Fruit fly (Drosophila melanogaster) whole organism, embryonic: Measurements from ENCODE around the gene CG8562.
A peak's percentile ranks its signal among the peaks of the same experiment; 100 is the strongest.

Experiments used
- ATbp ChIP-seq: fragments of 200-800 bp; sonication (Bioruptor generic); optimal IDR thresholded peaks from 2 replicates; lab custom pipeline; 2017; ENCODE audit warnings: missing biosample characterization, mild to moderate bottlenecking, missing genetic modification characterization, missing genetic modification reagents
- Abd-B ChIP-seq: fragments of 200-800 bp; sonication (Bioruptor generic); optimal IDR thresholded peaks from 2 replicates; lab custom pipeline; 2018; ENCODE audit warnings: missing biosample characterization, mild to moderate bottlenecking, missing genetic modification characterization, moderate library complexity
- Adf1 ChIP-seq: fragments of 200-800 bp; sonication (Bioruptor generic); IDR thresholded peaks from 2 replicates; pipeline ENCODE4 v1.3.6; 2022; ENCODE audit warnings: missing biosample characterization, missing genetic modification characterization
- Asciz ChIP-seq: fragments of 200-800 bp; sonication (Bioruptor generic); optimal IDR thresholded peaks from 2 replicates; lab custom pipeline; 2017; ENCODE audit warnings: missing biosample characterization, mild to moderate bottlenecking, missing genetic modification characterization, missing genetic modification reagents
- Atf3 ChIP-seq: fragments of 200-800 bp; sonication (Bioruptor generic); optimal IDR thresholded peaks from 3 replicates; lab custom pipeline; 2016; ENCODE audit warnings: missing biosample characterization, missing genetic modification characterization
- BtbVII ChIP-seq: fragments of 200-800 bp; sonication (Bioruptor generic); optimal IDR thresholded peaks from 3 replicates; lab custom pipeline; 2017; ENCODE audit warnings: missing biosample characterization, mild to moderate bottlenecking, missing genetic modification characterization
- CG14965 ChIP-seq: fragments of 200-800 bp; sonication (Bioruptor generic); optimal IDR thresholded peaks from 2 replicates; lab custom pipeline; 2016; ENCODE audit warnings: missing biosample characterization, missing genetic modification characterization, borderline replicate concordance
- CG1832 ChIP-seq: fragments of 200-800 bp; sonication (Bioruptor generic); optimal IDR thresholded peaks from 2 replicates; lab custom pipeline; 2017; ENCODE audit warnings: missing biosample characterization, mild to moderate bottlenecking, missing genetic modification characterization, inconsistent platforms
- CG18476 ChIP-seq: fragments of 200-800 bp; sonication (Bioruptor generic); optimal IDR thresholded peaks from 2 replicates; lab custom pipeline; 2016; ENCODE audit warnings: missing biosample characterization, mild to moderate bottlenecking, missing genetic modification characterization
- CG18599 ChIP-seq: fragments of 200-800 bp; sonication (Bioruptor generic); optimal IDR thresholded peaks from 3 replicates; lab custom pipeline; 2017; ENCODE audit warnings: missing biosample characterization, missing genetic modification characterization, mild to moderate bottlenecking, moderate library complexity, missing genetic modification reagents
- CG2129 ChIP-seq: fragments of 200-800 bp; sonication (Bioruptor generic); IDR thresholded peaks from 2 replicates; pipeline ENCODE4 v1.3.6; 2022; ENCODE audit warnings: missing biosample characterization, missing genetic modification characterization; ENCODE audit not compliant: partially characterized antibody
- CG30403 ChIP-seq: fragments of 200-800 bp; sonication (Bioruptor generic); optimal IDR thresholded peaks from 3 replicates; lab custom pipeline; 2016; ENCODE audit warnings: missing biosample characterization, missing genetic modification characterization
- CG3065 ChIP-seq: fragments of 200-800 bp; sonication (Bioruptor generic); optimal IDR thresholded peaks from 2 replicates; lab custom pipeline; 2016; ENCODE audit warnings: missing biosample characterization, missing genetic modification characterization
- CG33557 ChIP-seq: fragments of 200-800 bp; sonication (Bioruptor generic); optimal IDR thresholded peaks from 2 replicates; lab custom pipeline; 2019; ENCODE audit warnings: missing biosample characterization, mild to moderate bottlenecking, missing genetic modification characterization, moderate library complexity
- CG34422 ChIP-seq: fragments of 200-800 bp; sonication (Bioruptor generic); IDR thresholded peaks from 3 replicates; pipeline ENCODE4 v1.3.6; 2022; ENCODE audit warnings: missing biosample characterization, missing genetic modification characterization
- CG6272 ChIP-seq: fragments of 200-800 bp; sonication (Bioruptor generic); IDR thresholded peaks from 2 replicates; pipeline ENCODE4 v1.3.6; 2022; ENCODE audit warnings: missing biosample characterization, missing genetic modification characterization
- CG8924 ChIP-seq: fragments of 200-800 bp; optimal IDR thresholded peaks from 3 replicates; lab custom pipeline; 2019; ENCODE audit warnings: missing biosample characterization, mild to moderate bottlenecking, missing genetic modification characterization, moderate library complexity
- CG9817 ChIP-seq: fragments of 200-800 bp; sonication (Bioruptor generic); optimal IDR thresholded peaks from 2 replicates; lab custom pipeline; 2018; ENCODE audit warnings: missing biosample characterization, mild to moderate bottlenecking, missing genetic modification characterization, moderate library complexity
- Elba2 ChIP-seq: fragments of 200-800 bp; sonication (Bioruptor generic); optimal IDR thresholded peaks from 3 replicates; lab custom pipeline; 2016; ENCODE audit warnings: missing biosample characterization, missing genetic modification characterization
- Fer1 ChIP-seq: fragments of 200-800 bp; sonication (Bioruptor generic); optimal IDR thresholded peaks from 2 replicates; lab custom pipeline; 2017; ENCODE audit warnings: missing biosample characterization, mild to moderate bottlenecking, missing genetic modification characterization
- Gsc ChIP-seq: fragments of 200-800 bp; sonication (Bioruptor generic); IDR thresholded peaks from 2 replicates; pipeline ENCODE4 v1.3.6; 2022; ENCODE audit warnings: missing biosample characterization, missing genetic modification characterization
- Med ChIP-seq: fragments of 200-800 bp; sonication (Bioruptor generic); peaks from one replicate; lab custom pipeline; 2016; ENCODE audit warnings: missing biosample characterization, missing genetic modification characterization, mild to moderate bottlenecking, inconsistent platforms, moderate library complexity
- Mrtf ChIP-seq: fragments of 200-800 bp; sonication (Bioruptor generic); IDR thresholded peaks from 3 replicates; pipeline ENCODE4 v1.3.6; 2022; ENCODE audit warnings: missing biosample characterization, missing genetic modification characterization
- NC2α ChIP-seq: fragments of 200-800 bp; sonication (Bioruptor generic); optimal IDR thresholded peaks from 2 replicates; lab custom pipeline; 2016; ENCODE audit warnings: missing biosample characterization, missing genetic modification characterization
- Nf-YA ChIP-seq: fragments of 200-800 bp; sonication (Bioruptor generic); IDR thresholded peaks from 2 replicates; pipeline ENCODE4 v1.3.6; 2022; ENCODE audit warnings: missing biosample characterization, missing genetic modification characterization
- Nf-YB ChIP-seq: fragments of 200-800 bp; sonication (Bioruptor generic); optimal IDR thresholded peaks from 3 replicates; lab custom pipeline; 2019; ENCODE audit warnings: missing biosample characterization, mild to moderate bottlenecking, missing genetic modification characterization, moderate library complexity
- Nf-YC ChIP-seq: fragments of 200-800 bp; optimal IDR thresholded peaks from 3 replicates; lab custom pipeline; 2019; ENCODE audit warnings: missing biosample characterization, mild to moderate bottlenecking, missing genetic modification characterization, moderate library complexity
- Pdp1 ChIP-seq, 2 experiments: fragments of 200-800 bp; sonication (Bioruptor generic); optimal IDR thresholded peaks; 3 replicates each; lab custom pipeline; 2016; ENCODE audit warnings: missing biosample characterization in 2 of 2, missing genetic modification characterization in 2 of 2, mild to moderate bottlenecking in 1 of 2, moderate library complexity in 1 of 2
- Ssrp ChIP-seq: fragments of 200-800 bp; sonication (Bioruptor generic); optimal IDR thresholded peaks from 2 replicates; lab custom pipeline; 2018; ENCODE audit warnings: missing biosample characterization, mild to moderate bottlenecking, missing genetic modification characterization, moderate library complexity
- Xrp1 ChIP-seq: fragments of 200-800 bp; sonication (Bioruptor generic); IDR thresholded peaks from 2 replicates; pipeline ENCODE4 v1.3.6; 2022; ENCODE audit warnings: missing biosample characterization, missing genetic modification characterization
- aop ChIP-seq: fragments of 200-800 bp; sonication (Bioruptor generic); IDR thresholded peaks from 2 replicates; pipeline ENCODE4 v1.3.6; 2022; ENCODE audit warnings: missing biosample characterization, missing genetic modification characterization
- az2 ChIP-seq: fragments of 200-800 bp; sonication (Bioruptor generic); optimal IDR thresholded peaks from 3 replicates; lab custom pipeline; 2016; ENCODE audit warnings: missing biosample characterization, missing genetic modification characterization
- br ChIP-seq: fragments of >200 bp; optimal IDR thresholded peaks from 2 replicates; lab custom pipeline; 2017
- btn ChIP-seq: fragments of 200-800 bp; sonication (Bioruptor generic); optimal IDR thresholded peaks from 2 replicates; lab custom pipeline; 2016; ENCODE audit warnings: missing biosample characterization, missing genetic modification characterization
- cg ChIP-seq: fragments of 200-800 bp; sonication (Bioruptor generic); optimal IDR thresholded peaks from 3 replicates; lab custom pipeline; 2019; ENCODE audit warnings: missing biosample characterization, mild to moderate bottlenecking, missing genetic modification characterization, moderate library complexity
- dm ChIP-seq: fragments of 200-800 bp; sonication (Bioruptor generic); optimal IDR thresholded peaks from 3 replicates; lab custom pipeline; 2016; ENCODE audit warnings: missing biosample characterization, missing genetic modification characterization
- fd96Cb ChIP-seq: fragments of 200-800 bp; sonication (Bioruptor generic); optimal IDR thresholded peaks from 2 replicates; lab custom pipeline; 2018; ENCODE audit warnings: missing biosample characterization, mild to moderate bottlenecking, missing genetic modification characterization, moderate library complexity
- insv ChIP-seq, 2 experiments: fragments of 200-800 bp; sonication (Bioruptor generic); optimal IDR thresholded peaks; 3 replicates each; lab custom pipeline; 2016 to 2018; ENCODE audit warnings: missing biosample characterization in 2 of 2, missing genetic modification characterization in 2 of 2
- lab ChIP-seq: fragments of 200-800 bp; sonication (Bioruptor generic); optimal IDR thresholded peaks from 3 replicates; lab custom pipeline; 2017; ENCODE audit warnings: missing biosample characterization, missing genetic modification characterization, mild to moderate bottlenecking, moderate library complexity, missing genetic modification reagents
- oc ChIP-seq: fragments of 200-800 bp; sonication (Bioruptor generic); optimal IDR thresholded peaks from 2 replicates; lab custom pipeline; 2018; ENCODE audit warnings: missing biosample characterization, mild to moderate bottlenecking, missing genetic modification characterization, moderate library complexity
- onecut ChIP-seq: fragments of 200-800 bp; sonication (Bioruptor generic); IDR thresholded peaks from 2 replicates; pipeline ENCODE4 v1.3.6; 2022; ENCODE audit warnings: missing biosample characterization, missing genetic modification characterization
- phol ChIP-seq: fragments of 200-800 bp; sonication (Bioruptor generic); optimal IDR thresholded peaks from 3 replicates; lab custom pipeline; 2018; ENCODE audit warnings: missing biosample characterization, mild to moderate bottlenecking, missing genetic modification characterization, moderate library complexity
- pros ChIP-seq: fragments of 200-800 bp; sonication (Bioruptor generic); optimal IDR thresholded peaks from 3 replicates; lab custom pipeline; 2019; ENCODE audit warnings: missing biosample characterization, mild to moderate bottlenecking, missing genetic modification characterization, moderate library complexity
- sc ChIP-seq, 3 experiments: fragments of >200 bp in 2 of 3; fragments of 200-800 bp in 1 of 3; sonication (Bioruptor generic) in 1 of 3; optimal IDR thresholded peaks; 2 replicates in 2 of 3; 3 replicates in 1 of 3; lab custom pipeline; 2017; ENCODE audit warnings: mild to moderate bottlenecking in 1 of 3, missing biosample characterization in 1 of 3, missing genetic modification characterization in 1 of 3, missing genetic modification reagents in 1 of 3
- sens ChIP-seq: fragments of 200-800 bp; sonication (Bioruptor generic); peaks from one replicate; lab custom pipeline; 2016; ENCODE audit warnings: missing biosample characterization, missing genetic modification characterization
- sqz ChIP-seq: fragments of 200-800 bp; sonication (Bioruptor generic); optimal IDR thresholded peaks from 3 replicates; lab custom pipeline; 2018; ENCODE audit warnings: missing biosample characterization, mild to moderate bottlenecking, missing genetic modification characterization
- tap ChIP-seq: fragments of 200-800 bp; optimal IDR thresholded peaks from 3 replicates; lab custom pipeline; 2019; ENCODE audit warnings: missing biosample characterization, mild to moderate bottlenecking, missing genetic modification characterization, moderate library complexity
- unpg ChIP-seq: fragments of 200-800 bp; sonication (Bioruptor generic); optimal IDR thresholded peaks from 3 replicates; lab custom pipeline; 2018; ENCODE audit warnings: missing biosample characterization, mild to moderate bottlenecking, missing genetic modification characterization, moderate library complexity

The CG8562 gene

dm6 chr3L:7361095-7361522 lies 37.0 kb upstream of the CG8562 start (continued):
- no peak for TF ChIP-seq Atf3 (GFP tag; lab: Kevin White, UChicago)
- no peak for TF ChIP-seq CG18476
- peak; percentile 18 for TF ChIP-seq Fer1
- no peak for TF ChIP-seq fd96Cb
- peak; percentile 13 for TF ChIP-seq CG30403 (GFP tag; lab: Kevin White, UChicago)
- no peak for TF ChIP-seq Abd-B (GFP tag; lab: Kevin White, UChicago)
- TF ChIP-seq CG1832 (GFP tag; lab: Kevin White, UChicago) = peak; percentile 22
- TF ChIP-seq dm (GFP tag; lab: Kevin White, UChicago) = peak; percentile 8
- 0 out of 2 replicates have a peak, but pooled peaks have one; percentile 28 for TF ChIP-seq Xrp1 (GFP tag; lab: Robert Waterston, UW)
- no peak for TF ChIP-seq aop (GFP tag; lab: Robert Waterston, UW)
- TF ChIP-seq cg (GFP tag; lab: Kevin White, UChicago) = peak; percentile 86
- no peak for TF ChIP-seq sc (optimal IDR thresholded peaks at IDR 0.05; lab: Kevin White, UChicago)
- TF ChIP-seq sc (GFP tag; optimal IDR thresholded peaks at IDR 0.05; lab: Kevin White, UChicago) = no peak
- TF ChIP-seq onecut = peak; percentile 71
- no peak for TF ChIP-seq br
- peak; percentile 59 for TF ChIP-seq Asciz (GFP tag; lab: Kevin White, UChicago)
- no peak for TF ChIP-seq Mrtf (GFP tag; lab: Robert Waterston, UW)
- TF ChIP-seq Pdp1 (GFP tag; optimal IDR thresholded peaks at IDR 0.05; lab: Kevin White, UChicago) = peak in 1 of 2 experiments; percentile 51
- peak; percentile 75 for TF ChIP-seq Med (GFP tag; lab: Kevin White, UChicago)
- no peak for TF ChIP-seq CG18599 (GFP tag; lab: Kevin White, UChicago)
- no peak for TF ChIP-seq CG14965
- TF ChIP-seq lab = peak; percentile 77
- peak; percentile 9 for TF ChIP-seq unpg (GFP tag; lab: Kevin White, UChicago)
- peak in 1 of 2 experiments; percentile 75 for TF ChIP-seq insv (GFP tag; optimal IDR thresholded peaks at IDR 0.05; lab: Kevin White, UChicago)
- TF ChIP-seq oc (tag; lab: Kevin White, UChicago) = peak; percentile 50
- no peak for TF ChIP-seq az2 (GFP tag; lab: Kevin White, UChicago)
- TF ChIP-seq BtbVII (GFP tag; lab: Kevin White, UChicago) = no peak
- TF ChIP-seq Gsc (GFP tag; lab: Robert Waterston, UW) = no peak
- TF ChIP-seq, all 482 proteins: peak for 87

- TF ChIP-seq CG9817 (no peak), CG33557 (GFP tag; lab: Kevin White, UChicago) (peak; percentile 24), btn (GFP tag; lab: Kevin White, UChicago) (no peak), NC2α (GFP tag; lab: Kevin White, UChicago) (no peak), CG8924 (tag; lab: Kevin White, UChicago) (peak; percentile 14), Nf-YB (peak; percentile 43), CG6272 (no peak), ATbp (no peak), Ssrp (tag; lab: Kevin White, UChicago) (no peak), Abd-B (GFP tag; lab: Kevin White, UChicago) (no peak), insv (GFP tag; optimal IDR thresholded peaks at IDR 0.05; lab: Kevin White, UChicago) (peak; percentile 59 to 96), Nf-YC (tag; lab: Kevin White, UChicago) (peak; percentile 47), CG2129 (GFP tag; lab: Robert Waterston, UW) (no peak), phol (no peak), CG3065 (no peak), sqz (GFP tag; lab: Kevin White, UChicago) (peak; percentile 4), Nf-YA (no peak), tap (tag; lab: Kevin White, UChicago) (no peak), CG34422 (0 out of 3 replicates have a peak, but pooled peaks have one; percentile 14), sens (GFP tag; lab: Kevin White, UChicago) (peak; percentile 61), cg (GFP tag; lab: Kevin White, UChicago) (peak; percentile 69), az2 (GFP tag; lab: Kevin White, UChicago) (no peak), Elba2 (GFP tag; lab: Kevin White, UChicago) (peak; percentile 51), aop (GFP tag; lab: Robert Waterston, UW) (peak; percentile 3; the same call in 1 of the 2 replicates), Adf1 (GFP tag; lab: Robert Waterston, UW) (peak; percentile 85), pros (GFP tag; lab: Kevin White, UChicago) (peak; percentile 35)
Measured at dm6 chr3L:7364717-7365278, 33.3 kb upstream of the CG8562 start.
